Fruit fly (Drosophila melanogaster) whole organism, embryonic: ENCODE results near the gene CG45061.

Experiments
- Aef1 ChIP-seq: fragments of 200-800 bp; sonication (Bioruptor generic); IDR thresholded peaks from 3 replicates; pipeline ENCODE4 v1.3.6; 2022; ENCODE audit warnings: missing biosample characterization, missing genetic modification characterization
- Bdp1 ChIP-seq: fragments of 200-800 bp; sonication (Bioruptor generic); optimal IDR thresholded peaks from 3 replicates; lab custom pipeline; 2016; ENCODE audit warnings: missing biosample characterization, missing genetic modification characterization
- Blimp-1 ChIP-seq: fragments of 200-800 bp; sonication (Bioruptor generic); optimal IDR thresholded peaks from 3 replicates; lab custom pipeline; 2018; ENCODE audit warnings: missing biosample characterization, missing genetic modification characterization, mild to moderate bottlenecking, moderate library complexity, missing genetic modification reagents
- CG12071 ChIP-seq: fragments of 200-800 bp; sonication (Bioruptor generic); optimal IDR thresholded peaks from 3 replicates; lab custom pipeline; 2018; ENCODE audit warnings: missing biosample characterization, mild to moderate bottlenecking, missing genetic modification characterization
- CG13296 ChIP-seq: fragments of 200-800 bp; sonication (Bioruptor generic); optimal IDR thresholded peaks from 3 replicates; lab custom pipeline; 2018; ENCODE audit warnings: missing biosample characterization, mild to moderate bottlenecking, missing genetic modification characterization
- CG13894 ChIP-seq: fragments of 200-800 bp; sonication (Bioruptor generic); optimal IDR thresholded peaks from 3 replicates; lab custom pipeline; 2018; ENCODE audit warnings: missing biosample characterization, mild to moderate bottlenecking, missing genetic modification characterization, moderate library complexity
- CG14965 ChIP-seq: fragments of 200-800 bp; sonication (Bioruptor generic); optimal IDR thresholded peaks from 2 replicates; lab custom pipeline; 2016; ENCODE audit warnings: missing biosample characterization, missing genetic modification characterization, borderline replicate concordance
- CG16863 ChIP-seq: fragments of 200-800 bp; sonication (Bioruptor generic); optimal IDR thresholded peaks from 3 replicates; lab custom pipeline; 2016; ENCODE audit warnings: missing biosample characterization, missing genetic modification characterization
- CG30020 ChIP-seq: fragments of 200-800 bp; optimal IDR thresholded peaks from 2 replicates; lab custom pipeline; 2019; ENCODE audit warnings: missing biosample characterization, mild to moderate bottlenecking, missing genetic modification characterization, moderate library complexity
- CG31388 ChIP-seq: fragments of 200-800 bp; sonication (Bioruptor generic); optimal IDR thresholded peaks from 2 replicates; lab custom pipeline; 2016; ENCODE audit warnings: missing biosample characterization, missing genetic modification characterization
- CG34376 ChIP-seq: fragments of 200-800 bp; sonication (Bioruptor generic); optimal IDR thresholded peaks from 2 replicates; lab custom pipeline; 2018; ENCODE audit warnings: missing biosample characterization, mild to moderate bottlenecking, missing genetic modification characterization
- CG7357 ChIP-seq: fragments of 200-800 bp; sonication (Bioruptor generic); IDR thresholded peaks from 3 replicates; pipeline ENCODE4 v1.3.6; 2022; ENCODE audit warnings: missing biosample characterization, missing genetic modification characterization
- CG7372 ChIP-seq: fragments of 200-800 bp; sonication (Bioruptor generic); IDR thresholded peaks from 2 replicates; pipeline ENCODE4 v1.3.6; 2022; ENCODE audit warnings: missing biosample characterization, missing genetic modification characterization
- CG7745 ChIP-seq: fragments of 200-800 bp; sonication (Bioruptor generic); optimal IDR thresholded peaks from 2 replicates; lab custom pipeline; 2018; ENCODE audit warnings: missing biosample characterization, mild to moderate bottlenecking, missing genetic modification characterization, moderate library complexity
- CTCF ChIP-seq: fragments of 200-800 bp; sonication (Bioruptor generic); optimal IDR thresholded peaks from 2 replicates; lab custom pipeline; 2017; ENCODE audit warnings: missing biosample characterization, mild to moderate bottlenecking, missing genetic modification characterization, moderate library complexity
- Chrac-16 ChIP-seq: fragments of 200-800 bp; sonication (Bioruptor generic); optimal IDR thresholded peaks from 3 replicates; lab custom pipeline; 2016; ENCODE audit warnings: missing biosample characterization, missing genetic modification characterization
- Deaf1 ChIP-seq: fragments of 200-800 bp; optimal IDR thresholded peaks from 3 replicates; lab custom pipeline; 2019; ENCODE audit warnings: missing biosample characterization, mild to moderate bottlenecking, missing genetic modification characterization, moderate library complexity
- E2f2 ChIP-seq: fragments of 200-800 bp; sonication (Bioruptor generic); IDR thresholded peaks from 2 replicates; pipeline ENCODE4 v1.3.6; 2022; ENCODE audit warnings: missing biosample characterization, missing genetic modification characterization
- Ets97D ChIP-seq: fragments of 200-800 bp; sonication (Bioruptor generic); optimal IDR thresholded peaks from 3 replicates; lab custom pipeline; 2016; ENCODE audit warnings: missing biosample characterization, missing genetic modification characterization
- Gug ChIP-seq: fragments of 200-800 bp; sonication (Bioruptor generic); IDR thresholded peaks from 4 replicates; pipeline ENCODE4 v1.3.6; 2022; ENCODE audit warnings: missing biosample characterization, missing genetic modification characterization
- Meics ChIP-seq: fragments of 200-800 bp; sonication (Bioruptor generic); optimal IDR thresholded peaks from 2 replicates; lab custom pipeline; 2017; ENCODE audit warnings: missing biosample characterization, mild to moderate bottlenecking, missing genetic modification characterization
- Mes4 ChIP-seq: fragments of 200-800 bp; sonication (Bioruptor generic); optimal IDR thresholded peaks from 2 replicates; lab custom pipeline; 2016; ENCODE audit warnings: missing biosample characterization, missing genetic modification characterization
- NC2α ChIP-seq: fragments of 200-800 bp; sonication (Bioruptor generic); optimal IDR thresholded peaks from 2 replicates; lab custom pipeline; 2016; ENCODE audit warnings: missing biosample characterization, missing genetic modification characterization
- Oaz ChIP-seq: fragments of 200-800 bp; sonication (Bioruptor generic); IDR thresholded peaks from 2 replicates; pipeline ENCODE4 v1.3.6; 2022; ENCODE audit warnings: missing biosample characterization, missing genetic modification characterization
- Opbp ChIP-seq: fragments of 200-800 bp; sonication (Bioruptor generic); IDR thresholded peaks from 3 replicates; pipeline ENCODE4 v1.3.6; 2022; ENCODE audit warnings: missing biosample characterization, missing genetic modification characterization; ENCODE audit not compliant: partially characterized antibody
- PHDP ChIP-seq: fragments of 200-800 bp; sonication (Bioruptor generic); optimal IDR thresholded peaks from 3 replicates; lab custom pipeline; 2018; ENCODE audit warnings: missing biosample characterization, mild to moderate bottlenecking, missing genetic modification characterization, moderate library complexity
- Rfx ChIP-seq: fragments of 200-800 bp; sonication (Bioruptor generic); IDR thresholded peaks from 2 replicates; pipeline ENCODE4 v1.3.6; 2022; ENCODE audit warnings: missing biosample characterization, missing genetic modification characterization
- Rx ChIP-seq: fragments of 200-800 bp; sonication (Bioruptor generic); IDR thresholded peaks from 2 replicates; pipeline ENCODE4 v1.3.6; 2022; ENCODE audit warnings: missing biosample characterization, missing genetic modification characterization
- ash1 ChIP-seq: fragments of 200-800 bp; sonication (Bioruptor generic); optimal IDR thresholded peaks from 2 replicates; lab custom pipeline; 2018; ENCODE audit warnings: missing biosample characterization, mild to moderate bottlenecking, missing genetic modification characterization
- ato ChIP-seq: fragments of 200-800 bp; sonication (Bioruptor generic); IDR thresholded peaks from 2 replicates; pipeline ENCODE4 v1.3.6; 2022; ENCODE audit warnings: missing biosample characterization, missing genetic modification characterization; ENCODE audit not compliant: partially characterized antibody
- br ChIP-seq: fragments of >200 bp; optimal IDR thresholded peaks from 2 replicates; lab custom pipeline; 2017
- cato ChIP-seq: fragments of 200-800 bp; sonication (Bioruptor generic); optimal IDR thresholded peaks from 2 replicates; lab custom pipeline; 2016; ENCODE audit warnings: missing biosample characterization, missing genetic modification characterization, borderline replicate concordance
- danr ChIP-seq: fragments of 200-800 bp; sonication (Bioruptor generic); IDR thresholded peaks from 2 replicates; pipeline ENCODE4 v1.3.6; 2022; ENCODE audit warnings: missing biosample characterization, missing genetic modification characterization
- exex ChIP-seq: fragments of 200-800 bp; sonication (Bioruptor generic); optimal IDR thresholded peaks from 4 replicates; lab custom pipeline; 2018; ENCODE audit warnings: missing biosample characterization, mild to moderate bottlenecking, missing genetic modification characterization, moderate library complexity
- gsb-n ChIP-seq: fragments of 200-800 bp; sonication (Bioruptor generic); optimal IDR thresholded peaks from 3 replicates; lab custom pipeline; 2018; ENCODE audit warnings: missing biosample characterization, mild to moderate bottlenecking, missing genetic modification characterization
- gt ChIP-seq: fragments of 200-800 bp; sonication (Bioruptor generic); IDR thresholded peaks from 2 replicates; pipeline ENCODE4 v1.3.6; 2022; ENCODE audit warnings: missing biosample characterization, missing genetic modification characterization
- klu ChIP-seq: fragments of 200-800 bp; sonication (Bioruptor generic); IDR thresholded peaks from 2 replicates; pipeline ENCODE4 v1.3.6; 2022; ENCODE audit warnings: missing biosample characterization, missing genetic modification characterization
- kni ChIP-seq: fragments of 200-800 bp; sonication (Bioruptor generic); optimal IDR thresholded peaks from 3 replicates; lab custom pipeline; 2017; ENCODE audit warnings: mild to moderate bottlenecking, missing biosample characterization, missing genetic modification reagents, missing genetic modification characterization
- lab ChIP-seq: fragments of 200-800 bp; sonication (Bioruptor generic); optimal IDR thresholded peaks from 3 replicates; lab custom pipeline; 2017; ENCODE audit warnings: missing biosample characterization, missing genetic modification characterization, mild to moderate bottlenecking, moderate library complexity, missing genetic modification reagents
- mirr ChIP-seq: fragments of 200-800 bp; sonication (Bioruptor generic); optimal IDR thresholded peaks from 3 replicates; lab custom pipeline; 2018; ENCODE audit warnings: missing biosample characterization, mild to moderate bottlenecking, missing genetic modification characterization
- nerfin-2 ChIP-seq: fragments of 200-800 bp; sonication (Bioruptor generic); IDR thresholded peaks from 2 replicates; pipeline ENCODE4 v1.3.6; 2022; ENCODE audit warnings: missing biosample characterization, missing genetic modification characterization; ENCODE audit not compliant: partially characterized antibody
- p53 ChIP-seq: fragments of 200-800 bp; sonication (Bioruptor generic); optimal IDR thresholded peaks from 2 replicates; lab custom pipeline; 2016; ENCODE audit warnings: missing biosample characterization, missing genetic modification characterization
- prd ChIP-seq, 3 experiments: fragments of >200 bp in 2 of 3; fragments of 200-800 bp in 1 of 3; sonication (Bioruptor generic) in 1 of 3; optimal IDR thresholded peaks in 2 of 3; IDR thresholded peaks in 1 of 3; 2 replicates in 2 of 3; 3 replicates in 1 of 3; pipeline versions ENCODE4 v1.3.6 to Lab custom; 2017 to 2022; ENCODE audit warnings: missing biosample characterization in 1 of 3, missing genetic modification characterization in 1 of 3
- salm ChIP-seq: fragments of 200-800 bp; sonication (Bioruptor generic); optimal IDR thresholded peaks from 2 replicates; lab custom pipeline; 2018; ENCODE audit warnings: missing biosample characterization, mild to moderate bottlenecking, missing genetic modification characterization
- sim ChIP-seq: fragments of 200-800 bp; sonication (Bioruptor generic); IDR thresholded peaks from 2 replicates; pipeline ENCODE4 v1.3.6; 2022; ENCODE audit warnings: missing biosample characterization, missing genetic modification characterization
- slou ChIP-seq: fragments of 200-800 bp; sonication (Bioruptor generic); optimal IDR thresholded peaks from 3 replicates; lab custom pipeline; 2016; ENCODE audit warnings: missing biosample characterization, missing genetic modification characterization
- trem ChIP-seq: fragments of 200-800 bp; optimal IDR thresholded peaks from 3 replicates; lab custom pipeline; 2019; ENCODE audit warnings: missing biosample characterization, mild to moderate bottlenecking, missing genetic modification characterization, moderate library complexity
- z ChIP-seq: fragments of 200-800 bp; sonication (Bioruptor generic); IDR thresholded peaks from 3 replicates; pipeline ENCODE4 v1.3.6; 2022; ENCODE audit warnings: missing biosample characterization, missing genetic modification characterization
- zfh2 ChIP-seq: fragments of 200-800 bp; sonication (Bioruptor generic); optimal IDR thresholded peaks from 2 replicates; lab custom pipeline; 2016; ENCODE audit warnings: missing biosample characterization, missing genetic modification characterization

Gene CG45061

dm6 chrX:9875948-9876853 is 4.7 kb upstream of the CG45061 start, which contains the start of gene CG15247 (continued):
- TF ChIP-seq CG7372 (GFP tag; lab: Robert Waterston, UW) (peak; percentile 76), nerfin-2 (GFP tag; lab: Robert Waterston, UW) (no peak), Chrac-16 (GFP tag; lab: Kevin White, UChicago) (peak; percentile 50), Opbp (GFP tag; lab: Robert Waterston, UW) (no peak), CG7745 (tag; lab: Kevin White, UChicago) (no peak), danr (GFP tag; lab: Robert Waterston, UW) (peak; percentile 54; the same call in 1 of the 2 replicates), Ets97D (GFP tag; lab: Kevin White, UChicago) (peak; percentile 31), CG14965 (GFP tag; lab: Kevin White, UChicago) (no peak), z (GFP tag; lab: Robert Waterston, UW) (0 out of 3 replicates have a peak, but pooled peaks have one; percentile 43), zfh2 (peak; percentile 66), exex (peak; percentile 17), ash1 (GFP tag; lab: Kevin White, UChicago) (no peak), trem (tag; lab: Kevin White, UChicago) (peak; percentile 3), CTCF (no peak), Rfx (GFP tag; lab: Robert Waterston, UW) (peak; percentile 88), slou (peak; percentile 33), Blimp-1 (GFP tag; lab: Kevin White, UChicago) (peak; percentile 71), E2f2 (GFP tag; lab: Robert Waterston, UW) (peak; percentile 42), sim (GFP tag; lab: Robert Waterston, UW) (peak; percentile 58; the same call in 1 of the 2 replicates), Bdp1 (peak; percentile 8), ato (GFP tag; lab: Robert Waterston, UW) (no peak), br (lab: Kevin White, UChicago) (no peak), NC2α (GFP tag; lab: Kevin White, UChicago) (no peak), CG30020 (tag; lab: Kevin White, UChicago) (no peak), p53 (GFP tag; lab: Kevin White, UChicago) (no peak), kni (GFP tag; lab: Kevin White, UChicago) (no peak), prd (optimal IDR thresholded peaks at IDR 0.05; lab: Kevin White, UChicago) (no peak), prd (GFP tag; IDR thresholded peaks at IDR 0.05; lab: Robert Waterston, UW) (peak; percentile 81), Oaz (0 out of 2 replicates have a peak, but pooled peaks have one; percentile 10), mirr (no peak), Mes4 (GFP tag; lab: Kevin White, UChicago) (peak; percentile 35), gt (GFP tag; lab: Robert Waterston, UW) (no peak), CG16863 (peak; percentile 38), salm (tag; lab: Kevin White, UChicago) (peak; percentile 22), Gug (peak; percentile 71), Aef1 (GFP tag; lab: Robert Waterston, UW) (peak; percentile 80), CG7357 (peak; percentile 48; the same call in 1 of the 3 replicates), CG31388 (GFP tag; lab: Kevin White, UChicago) (peak; percentile 1), PHDP (tag; lab: Kevin White, UChicago) (peak; percentile 74), gsb-n (tag; lab: Kevin White, UChicago) (peak; percentile 64), CG12071 (peak; percentile 37), cato (GFP tag; lab: Kevin White, UChicago) (peak; percentile 14), lab (GFP tag; lab: Kevin White, UChicago) (peak; percentile 70), Rx (GFP tag; lab: Robert Waterston, UW) (peak; percentile 54), CG13894 (peak; percentile 23), CG34376 (GFP tag; lab: Kevin White, UChicago) (no peak), klu (GFP tag; lab: Robert Waterston, UW) (peak; percentile 53; the same call in 1 of the 2 replicates), CG13296 (GFP tag; lab: Kevin White, UChicago) (peak; percentile 66), Meics (peak; percentile 71), Deaf1 (tag; lab: Kevin White, UChicago) (peak; percentile 24)
